Fruit fly (Drosophila melanogaster) Kc167 (cell line): ENCODE data around the gene Dhod.

Experiments
- Myc ChIP-seq: fragments of >200 bp; optimal IDR thresholded peaks from 2 replicates; lab custom pipeline; 2017; ENCODE audit warnings: missing external identifiers
- Sin3A ChIP-seq: fragments of >200 bp; optimal IDR thresholded peaks from 2 replicates; lab custom pipeline; 2018; ENCODE audit warnings: missing external identifiers
- h ChIP-seq: fragments of >200 bp; optimal IDR thresholded peaks from 3 replicates; lab custom pipeline; 2018; ENCODE audit warnings: missing external identifiers
- insv ChIP-seq: fragments of >200 bp; optimal IDR thresholded peaks from 3 replicates; lab custom pipeline; 2018; ENCODE audit warnings: missing external identifiers
- psq ChIP-seq: fragments of >200 bp; optimal IDR thresholded peaks from 2 replicates; lab custom pipeline; 2017; ENCODE audit warnings: missing external identifiers

DNA sequence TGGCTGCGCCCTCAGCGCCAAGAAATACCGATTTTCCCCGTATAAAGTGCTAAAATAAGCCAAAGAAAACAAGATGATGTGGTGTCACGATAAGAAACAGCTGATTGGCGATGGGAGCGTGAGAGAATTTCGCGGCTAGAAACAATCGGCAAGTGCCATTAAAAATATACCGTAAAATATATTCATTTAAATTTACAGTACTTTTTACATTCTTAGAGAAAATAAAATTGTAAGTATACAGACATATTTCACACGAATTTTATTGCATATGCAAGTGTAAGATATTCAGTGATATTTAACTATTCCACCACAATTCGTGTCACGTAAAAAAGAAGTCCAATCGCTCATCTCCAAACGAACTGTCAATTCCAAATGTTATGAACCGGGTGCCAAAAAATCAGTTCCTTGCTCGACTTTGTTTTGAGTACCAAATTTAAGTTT lies 23.9 kb upstream of the Dhod start, which contains the start of the genes Unc50, CG11755 and CG8043:
- TF ChIP-seq h (no peak), psq (no peak), Sin3A (no peak), insv (no peak), Myc (lab: Kevin White, UChicago) (no peak)
